Worm (Caenorhabditis elegans): ENCODE results near the gene tag-30.
A peak's percentile ranks its signal among the peaks of the same experiment; 100 is the strongest.

Gene tag-30

DNA sequence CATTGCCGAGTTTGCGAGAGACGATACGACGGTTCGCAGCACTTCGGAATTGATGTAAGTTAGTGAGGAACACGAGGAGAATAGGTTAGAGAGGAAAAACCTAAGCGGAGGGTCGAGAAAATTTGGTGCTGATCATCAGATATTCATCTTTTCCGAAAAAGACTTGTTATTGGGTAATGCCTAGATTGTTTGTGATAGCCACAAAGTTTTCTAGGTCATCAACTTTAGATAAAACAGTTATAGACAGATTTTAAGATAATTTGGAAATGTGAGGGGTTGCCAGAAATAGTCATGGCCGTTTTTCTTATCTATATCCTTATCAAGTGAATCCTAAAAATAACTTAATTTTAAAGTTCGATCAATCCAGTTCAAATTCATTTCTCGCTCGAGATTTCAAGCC, 45.4 kb upstream of the tag-30 start:
- no peak for TF ChIP-seq nhr-129 (tag; optimal IDR thresholded peaks at IDR 0.05)
- TF ChIP-seq aly-2 (tag; optimal IDR thresholded peaks at IDR 0.05) = no peak
- TF ChIP-seq sma-3 (GFP tag; optimal IDR thresholded peaks at IDR 0.05) = no peak
- TF ChIP-seq nhr-11 (tag; optimal IDR thresholded peaks at IDR 0.05) = no peak
- no peak for TF ChIP-seq nhr-77 (tag; optimal IDR thresholded peaks at IDR 0.05)
- TF ChIP-seq elt-1 (tag; optimal IDR thresholded peaks at IDR 0.05) = peak; percentile 90
- TF ChIP-seq nhr-25 (tag; optimal IDR thresholded peaks at IDR 0.05) = no peak
- no peak for TF ChIP-seq alr-1 (tag; optimal IDR thresholded peaks at IDR 0.05)
- no peak for TF ChIP-seq F13H6.1 (tag; optimal IDR thresholded peaks at IDR 0.05)
- peak; percentile 70 for TF ChIP-seq sma-9 (GFP tag; optimal IDR thresholded peaks at IDR 0.05)
- no peak for TF ChIP-seq sma-9 (tag; optimal IDR thresholded peaks at IDR 0.05)
- no peak for TF ChIP-seq gmeb-1 (tag; optimal IDR thresholded peaks at IDR 0.05)
- TF ChIP-seq nhr-12 (tag; optimal IDR thresholded peaks at IDR 0.05) = no peak
- TF ChIP-seq mab-5 (tag; optimal IDR thresholded peaks at IDR 0.05) = no peak
- no peak for TF ChIP-seq blmp-1 (tag; optimal IDR thresholded peaks at IDR 0.05; ENCODE audit: insufficient read depth)
- no peak for TF ChIP-seq peb-1 (tag; optimal IDR thresholded peaks at IDR 0.05)

DNA sequence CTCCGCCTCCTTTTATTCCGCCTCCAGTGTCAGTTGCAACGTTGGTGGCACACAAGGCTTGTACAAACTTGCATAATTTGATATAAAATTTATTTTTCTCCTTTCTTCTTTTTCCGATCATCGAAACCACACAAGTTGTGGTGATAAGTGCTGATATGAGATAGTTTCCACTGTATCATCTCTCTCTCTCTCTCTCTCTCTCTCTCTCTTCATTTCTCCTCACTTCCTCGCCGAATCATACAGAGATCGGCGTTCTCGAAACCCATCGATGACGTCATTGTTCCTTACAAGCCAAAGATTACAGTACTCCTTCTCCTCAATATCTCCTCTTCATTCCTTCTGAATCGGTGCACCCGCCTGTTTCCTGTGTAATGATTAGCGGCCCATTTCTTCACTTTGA, 44.4 kb upstream of the tag-30 start, which contains the start of gene nhr-43:
TSS of gene nhr-43 (plus strand) at position 233 of the 400 bp plus-strand sequence.
- TF ChIP-seq fos-1 (tag; optimal IDR thresholded peaks at IDR 0.05) = peak; percentile 21
- TF ChIP-seq nhr-237 (tag; optimal IDR thresholded peaks at IDR 0.05) = no peak
- no peak for TF ChIP-seq lin-13 (GFP tag; optimal IDR thresholded peaks at IDR 0.05)
- TF ChIP-seq ztf-1 (GFP tag; conservative IDR thresholded peaks at IDR 0.05) = no peak
- TF ChIP-seq dmd-4 (tag; optimal IDR thresholded peaks at IDR 0.05) = no peak
- peak; percentile 31 for TF ChIP-seq egl-27 (tag; optimal IDR thresholded peaks at IDR 0.05)
- no peak for TF ChIP-seq peb-1 (tag; optimal IDR thresholded peaks at IDR 0.05)
- peak in 1 of 2 experiments; percentile 21 for TF ChIP-seq lsy-2 (tag; optimal IDR thresholded peaks at IDR 0.05)
- TF ChIP-seq blmp-1 (tag; optimal IDR thresholded peaks at IDR 0.05; ENCODE audit: insufficient read depth) = peak; percentile 20
- TF ChIP-seq elt-3 (tag; optimal IDR thresholded peaks at IDR 0.05) = no peak
- no peak for TF ChIP-seq ZK546.5 (tag; optimal IDR thresholded peaks at IDR 0.05)
- TF ChIP-seq nhr-77 (tag; optimal IDR thresholded peaks at IDR 0.05) = no peak
- TF ChIP-seq sem-4 (tag; optimal IDR thresholded peaks at IDR 0.05) = peak; percentile 36
- TF ChIP-seq F13H6.1 (tag; optimal IDR thresholded peaks at IDR 0.05) = no peak
- no peak for TF ChIP-seq ama-1 (optimal IDR thresholded peaks at IDR 0.05)
- peak; percentile 76 for TF ChIP-seq sma-9 (GFP tag; optimal IDR thresholded peaks at IDR 0.05)
- TF ChIP-seq sma-9 (tag; optimal IDR thresholded peaks at IDR 0.05) = no peak
- TF ChIP-seq nhr-21 (tag; optimal IDR thresholded peaks at IDR 0.05) = peak; percentile 69
- TF ChIP-seq sma-3 (GFP tag; optimal IDR thresholded peaks at IDR 0.05) = peak; percentile 71
- TF ChIP-seq mbf-1 (tag; optimal IDR thresholded peaks at IDR 0.05) = no peak
- TF ChIP-seq unc-55 (GFP tag; optimal IDR thresholded peaks at IDR 0.05) = no peak
- TF ChIP-seq nhr-25 (tag; optimal IDR thresholded peaks at IDR 0.05) = peak; percentile 38

DNA sequence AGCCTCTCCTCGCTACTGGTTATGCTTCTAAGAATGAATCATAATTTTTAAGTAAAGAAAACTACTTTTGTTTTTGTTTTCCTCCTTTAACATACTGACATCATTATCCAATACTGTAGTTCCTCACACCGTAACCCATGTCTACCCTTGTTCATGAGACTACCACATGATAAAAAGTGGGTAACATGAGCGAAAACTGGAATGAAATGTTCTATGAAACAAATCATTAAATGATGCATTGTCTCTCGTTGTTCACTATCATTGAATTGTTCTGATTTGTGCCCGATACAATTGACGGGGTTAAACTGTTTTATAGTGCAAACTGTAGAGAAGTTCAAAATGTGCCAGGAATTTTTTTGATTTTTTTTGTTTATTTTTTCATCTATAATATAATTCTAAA, 42.8 kb upstream of the tag-30 start:
- TF ChIP-seq lin-39 (tag; optimal IDR thresholded peaks at IDR 0.05) (no peak), ztf-1 (GFP tag; conservative IDR thresholded peaks at IDR 0.05) (no peak), peb-1 (tag; optimal IDR thresholded peaks at IDR 0.05) (no peak), ceh-16 (tag; optimal IDR thresholded peaks at IDR 0.05) (no peak), ztf-4 (tag; optimal IDR thresholded peaks at IDR 0.05) (no peak), unc-39 (tag; optimal IDR thresholded peaks at IDR 0.05) (no peak), zag-1 (tag; optimal IDR thresholded peaks at IDR 0.05) (no peak), fos-1 (tag; optimal IDR thresholded peaks at IDR 0.05) (peak; percentile 72), C34F6.9 (tag; optimal IDR thresholded peaks at IDR 0.05) (no peak), ama-1 (optimal IDR thresholded peaks at IDR 0.05) (no peak), elt-1 (tag; optimal IDR thresholded peaks at IDR 0.05) (no peak), lin-13 (GFP tag; optimal IDR thresholded peaks at IDR 0.05) (no peak), nhr-237 (tag; optimal IDR thresholded peaks at IDR 0.05) (no peak), nhr-12 (tag; optimal IDR thresholded peaks at IDR 0.05) (no peak), ZK546.5 (tag; optimal IDR thresholded peaks at IDR 0.05) (no peak), mab-5 (tag; optimal IDR thresholded peaks at IDR 0.05) (no peak), ceh-82 (tag; optimal IDR thresholded peaks at IDR 0.05) (no peak), dmd-4 (tag; optimal IDR thresholded peaks at IDR 0.05) (no peak), lsy-2 (tag; optimal IDR thresholded peaks at IDR 0.05) (peak in 1 of 2 experiments; percentile 58), nhr-23 (tag; optimal IDR thresholded peaks at IDR 0.05) (no peak), nhr-10 (tag; optimal IDR thresholded peaks at IDR 0.05) (no peak), nhr-77 (tag; optimal IDR thresholded peaks at IDR 0.05) (no peak), F13H6.1 (tag; optimal IDR thresholded peaks at IDR 0.05) (no peak), gmeb-1 (tag; optimal IDR thresholded peaks at IDR 0.05) (no peak), blmp-1 (tag; optimal IDR thresholded peaks at IDR 0.05; ENCODE audit: insufficient read depth) (peak; percentile 16), alr-1 (tag; optimal IDR thresholded peaks at IDR 0.05) (no peak), nhr-11 (tag; optimal IDR thresholded peaks at IDR 0.05) (no peak), unc-62 (GFP tag; optimal IDR thresholded peaks at IDR 0.05) (no peak), crh-2 (tag; optimal IDR thresholded peaks at IDR 0.05) (no peak), ztf-11 (tag; optimal IDR thresholded peaks at IDR 0.05) (no peak), mbf-1 (tag; optimal IDR thresholded peaks at IDR 0.05) (no peak), sma-3 (GFP tag; optimal IDR thresholded peaks at IDR 0.05) (no peak), nhr-25 (tag; optimal IDR thresholded peaks at IDR 0.05) (peak; percentile 73), unc-55 (GFP tag; optimal IDR thresholded peaks at IDR 0.05) (no peak), R02D3.7 (tag; optimal IDR thresholded peaks at IDR 0.05) (no peak), nhr-21 (tag; optimal IDR thresholded peaks at IDR 0.05) (peak; percentile 84), elt-3 (tag; optimal IDR thresholded peaks at IDR 0.05) (no peak), nhr-6 (tag; optimal IDR thresholded peaks at IDR 0.05) (no peak), snpc-4 (tag; optimal IDR thresholded peaks at IDR 0.05) (no peak), sma-9 (GFP tag; optimal IDR thresholded peaks at IDR 0.05) (peak; percentile 79), sma-9 (tag; optimal IDR thresholded peaks at IDR 0.05) (no peak), mdl-1 (tag; optimal IDR thresholded peaks at IDR 0.05) (no peak)
